Worm (Caenorhabditis elegans) whole organism, late embryonic: ENCODE results near the gene nhr-275.

Experiments
- F13H6.1 ChIP-seq: sonication (generic microtip); optimal IDR thresholded peaks from 2 replicates; lab custom pipeline; 2016; ENCODE audit warnings: missing genetic modification characterization, missing compliant biosample characterization
- fkh-10 ChIP-seq: fragments of 150-350 bp; optimal IDR thresholded peaks from 2 replicates; lab custom pipeline; 2014; ENCODE audit warnings: missing biosample characterization, missing genetic modification reagents, missing genetic modification characterization
- hlh-15 ChIP-seq: sonication (generic microtip); optimal IDR thresholded peaks from 2 replicates; lab custom pipeline; 2016; ENCODE audit warnings: missing genetic modification characterization, missing compliant biosample characterization
- hlh-30 ChIP-seq: sonication (generic microtip); optimal IDR thresholded peaks from 2 replicates; lab custom pipeline; 2017; ENCODE audit warnings: antibody characterized with exemption, missing genetic modification characterization, missing compliant biosample characterization; ENCODE audit not compliant: insufficient read depth
- nfya-1 ChIP-seq: sonication (generic microtip); optimal IDR thresholded peaks from 2 replicates; lab custom pipeline; 2017; ENCODE audit warnings: missing genetic modification characterization, mild to moderate bottlenecking, missing compliant biosample characterization, antibody characterized with exemption, moderate library complexity
- pat-9 ChIP-seq: fragments of 200-800 bp; sonication (Bioruptor generic); optimal IDR thresholded peaks from 2 replicates; lab custom pipeline; 2018; ENCODE audit warnings: mild to moderate bottlenecking, missing genetic modification characterization, moderate library complexity, missing compliant biosample characterization
- pha-4 ChIP-seq: fragments of 150-350 bp; optimal IDR thresholded peaks from 2 replicates; lab custom pipeline; 2018; ENCODE audit warnings: missing biosample characterization, missing genetic modification reagents, missing genetic modification characterization
- sox-4 ChIP-seq: sonication (generic microtip); optimal IDR thresholded peaks from 2 replicates; lab custom pipeline; 2017; ENCODE audit warnings: mild to moderate bottlenecking, missing genetic modification characterization, inconsistent platforms, missing compliant biosample characterization

- TF ChIP-seq sox-4 (tag; lab: Kevin White, UChicago) (no peak), pha-4 (tag; lab: Kevin White, UChicago) (no peak), nfya-1 (tag; lab: Kevin White, UChicago) (no peak), fkh-10 (no peak), hlh-15 (tag; lab: Kevin White, UChicago) (no peak), hlh-30 (no peak), F13H6.1 (tag; lab: Kevin White, UChicago) (no peak), pat-9 (tag; lab: Kevin White, UChicago) (no peak)
These were observed 49.9 kb downstream of the nhr-275 start for ce11 chrV:2216927-2217326.
